Worm (Caenorhabditis elegans) whole organism, late embryonic: ENCODE data around the gene spds-1.

Source experiments
- C08G9.2 ChIP-seq: sonication (generic microtip); optimal IDR thresholded peaks from 2 replicates; lab custom pipeline; 2016; ENCODE audit warnings: mild to moderate bottlenecking, missing genetic modification characterization, moderate library complexity, missing compliant biosample characterization
- C38D4.7 ChIP-seq: fragments of 200-800 bp; sonication (Bioruptor generic); optimal IDR thresholded peaks from 2 replicates; lab custom pipeline; 2018; ENCODE audit warnings: mild to moderate bottlenecking, missing genetic modification characterization, moderate library complexity, missing compliant biosample characterization
- F13H6.1 ChIP-seq: sonication (generic microtip); optimal IDR thresholded peaks from 2 replicates; lab custom pipeline; 2016; ENCODE audit warnings: missing genetic modification characterization, missing compliant biosample characterization
- T23F11.4 ChIP-seq: fragments of 200-800 bp; sonication (Bioruptor generic); optimal IDR thresholded peaks from 2 replicates; lab custom pipeline; 2018; ENCODE audit warnings: mild to moderate bottlenecking, missing genetic modification characterization, missing compliant biosample characterization
- ahr-1 ChIP-seq: sonication (generic microtip); optimal IDR thresholded peaks from 2 replicates; lab custom pipeline; 2016; ENCODE audit warnings: missing genetic modification characterization, missing compliant biosample characterization
- ama-1 ChIP-seq: fragments of 150-350 bp; optimal IDR thresholded peaks from 2 replicates; lab custom pipeline; 2014
- ceh-14 ChIP-seq: sonication (generic microtip); optimal IDR thresholded peaks from 2 replicates; lab custom pipeline; 2016; ENCODE audit warnings: missing genotype, missing genetic modification characterization, missing compliant biosample characterization
- ceh-18 ChIP-seq: sonication (generic microtip); optimal IDR thresholded peaks from 2 replicates; lab custom pipeline; 2016; ENCODE audit warnings: missing genetic modification characterization, missing compliant biosample characterization
- ceh-22 ChIP-seq: sonication (generic microtip); optimal IDR thresholded peaks from 2 replicates; lab custom pipeline; 2017; ENCODE audit warnings: missing biosample characterization, missing genetic modification characterization
- ceh-24 ChIP-seq: sonication (generic microtip); optimal IDR thresholded peaks from 2 replicates; lab custom pipeline; 2016; ENCODE audit warnings: mild to moderate bottlenecking, missing genetic modification characterization, missing compliant biosample characterization
- ceh-30 ChIP-seq: fragments of 150-350 bp; optimal IDR thresholded peaks from 2 replicates; lab custom pipeline; 2014; ENCODE audit warnings: missing biosample characterization, missing genetic modification characterization
- ceh-31 ChIP-seq: sonication (generic microtip); optimal IDR thresholded peaks from 2 replicates; lab custom pipeline; 2016; ENCODE audit warnings: missing genetic modification characterization, missing compliant biosample characterization
- ceh-45 ChIP-seq: fragments of 200-800 bp; sonication (Bioruptor generic); IDR thresholded peaks from 2 replicates; pipeline ENCODE4 v1.3.6; 2022; ENCODE audit warnings: missing genetic modification reagents, missing genetic modification characterization, missing compliant biosample characterization
- ceh-48 ChIP-seq: sonication (generic microtip); optimal IDR thresholded peaks from 2 replicates; lab custom pipeline; 2016; ENCODE audit warnings: missing genetic modification characterization, inconsistent platforms, missing compliant biosample characterization
- ceh-9 ChIP-seq: sonication (generic microtip); optimal IDR thresholded peaks from 2 replicates; lab custom pipeline; 2016; ENCODE audit warnings: mild to moderate bottlenecking, missing genetic modification characterization, inconsistent platforms, missing compliant biosample characterization
- elt-2 ChIP-seq: sonication (generic microtip); optimal IDR thresholded peaks from 2 replicates; lab custom pipeline; 2016; ENCODE audit warnings: missing genetic modification reagents, missing genetic modification characterization, missing compliant biosample characterization
- fax-1 ChIP-seq: sonication (generic microtip); optimal IDR thresholded peaks from 2 replicates; lab custom pipeline; 2016; ENCODE audit warnings: missing genotype, missing genetic modification characterization, missing compliant biosample characterization
- fkh-10 ChIP-seq: fragments of 150-350 bp; optimal IDR thresholded peaks from 2 replicates; lab custom pipeline; 2014; ENCODE audit warnings: missing biosample characterization, missing genetic modification reagents, missing genetic modification characterization
- fkh-6 ChIP-seq: sonication (generic microtip); optimal IDR thresholded peaks from 2 replicates; lab custom pipeline; 2016; ENCODE audit warnings: missing genetic modification characterization, missing compliant biosample characterization
- hlh-30 ChIP-seq: sonication (generic microtip); optimal IDR thresholded peaks from 2 replicates; lab custom pipeline; 2017; ENCODE audit warnings: antibody characterized with exemption, missing genetic modification characterization, missing compliant biosample characterization; ENCODE audit not compliant: insufficient read depth
- hlh-6 ChIP-seq: sonication (generic microtip); optimal IDR thresholded peaks from 2 replicates; lab custom pipeline; 2016; ENCODE audit warnings: missing genotype, missing genetic modification characterization, missing compliant biosample characterization
- hlh-8 ChIP-seq: sonication (generic microtip); optimal IDR thresholded peaks from 2 replicates; lab custom pipeline; 2016; ENCODE audit warnings: missing genotype, missing genetic modification characterization, missing compliant biosample characterization
- madf-2 ChIP-seq: sonication (generic microtip); optimal IDR thresholded peaks from 2 replicates; lab custom pipeline; 2017; ENCODE audit warnings: missing genetic modification characterization, missing compliant biosample characterization
- nfya-1 ChIP-seq: sonication (generic microtip); optimal IDR thresholded peaks from 2 replicates; lab custom pipeline; 2017; ENCODE audit warnings: missing genetic modification characterization, mild to moderate bottlenecking, missing compliant biosample characterization, antibody characterized with exemption, moderate library complexity
- nhr-232 ChIP-seq: sonication (generic microtip); optimal IDR thresholded peaks from 2 replicates; lab custom pipeline; 2016; ENCODE audit warnings: missing genetic modification characterization, missing compliant biosample characterization
- odd-2 ChIP-seq: sonication (generic microtip); optimal IDR thresholded peaks from 2 replicates; lab custom pipeline; 2017; ENCODE audit warnings: antibody characterized with exemption, mild to moderate bottlenecking, missing genetic modification characterization, missing compliant biosample characterization
- pat-9 ChIP-seq: fragments of 200-800 bp; sonication (Bioruptor generic); optimal IDR thresholded peaks from 2 replicates; lab custom pipeline; 2018; ENCODE audit warnings: mild to moderate bottlenecking, missing genetic modification characterization, moderate library complexity, missing compliant biosample characterization
- pha-4 ChIP-seq: fragments of 150-350 bp; optimal IDR thresholded peaks from 2 replicates; lab custom pipeline; 2018; ENCODE audit warnings: missing biosample characterization, missing genetic modification reagents, missing genetic modification characterization
- pqm-1 ChIP-seq: sonication (generic microtip); optimal IDR thresholded peaks from 2 replicates; lab custom pipeline; 2016; ENCODE audit warnings: missing genetic modification characterization, missing compliant biosample characterization
- pros-1 ChIP-seq: fragments of 150-350 bp; optimal IDR thresholded peaks from 2 replicates; lab custom pipeline; 2014; ENCODE audit warnings: missing biosample characterization, missing genetic modification reagents, missing genetic modification characterization
- ref-2 ChIP-seq: sonication (generic microtip); optimal IDR thresholded peaks from 2 replicates; lab custom pipeline; 2016; ENCODE audit warnings: missing genetic modification characterization, missing compliant biosample characterization
- rnt-1 ChIP-seq: sonication (generic microtip); optimal IDR thresholded peaks from 2 replicates; lab custom pipeline; 2016; ENCODE audit warnings: missing genetic modification characterization, missing compliant biosample characterization
- sdc-2 ChIP-seq: sonication (generic microtip); optimal IDR thresholded peaks from 2 replicates; lab custom pipeline; 2016; ENCODE audit warnings: missing genotype, missing genetic modification characterization, missing compliant biosample characterization
- sox-2 ChIP-seq: fragments of 200-800 bp; sonication (Bioruptor generic); IDR thresholded peaks from 2 replicates; pipeline ENCODE4 v1.3.6; 2022; ENCODE audit warnings: missing genetic modification reagents, missing genetic modification characterization, missing compliant biosample characterization
- syd-9 ChIP-seq: sonication (generic microtip); optimal IDR thresholded peaks from 2 replicates; lab custom pipeline; 2016; ENCODE audit warnings: mild to moderate bottlenecking, missing genetic modification characterization, moderate library complexity, missing compliant biosample characterization
- tbx-2 ChIP-seq: sonication (generic microtip); optimal IDR thresholded peaks from 2 replicates; lab custom pipeline; 2016; ENCODE audit warnings: missing genetic modification characterization, missing compliant biosample characterization
- ttx-3 ChIP-seq: sonication (generic microtip); optimal IDR thresholded peaks from 2 replicates; lab custom pipeline; 2016; ENCODE audit warnings: missing genetic modification reagents, missing genetic modification characterization, missing compliant biosample characterization
- unc-42 ChIP-seq: sonication (generic microtip); optimal IDR thresholded peaks from 2 replicates; lab custom pipeline; 2016; ENCODE audit warnings: missing genotype, missing genetic modification characterization, missing compliant biosample characterization
- unc-55 ChIP-seq: sonication (generic microtip); optimal IDR thresholded peaks from 2 replicates; lab custom pipeline; 2017; ENCODE audit warnings: missing biosample characterization, missing genetic modification reagents, missing genetic modification characterization
- unc-86 ChIP-seq: sonication (generic microtip); optimal IDR thresholded peaks from 2 replicates; lab custom pipeline; 2016; ENCODE audit warnings: missing genetic modification characterization, missing compliant biosample characterization
- zip-5 ChIP-seq: sonication (generic microtip); optimal IDR thresholded peaks from 2 replicates; lab custom pipeline; 2016; ENCODE audit warnings: missing genetic modification characterization, missing compliant biosample characterization
- ztf-16 ChIP-seq: sonication (generic microtip); optimal IDR thresholded peaks from 2 replicates; lab custom pipeline; 2017; ENCODE audit warnings: missing genetic modification characterization, missing compliant biosample characterization

The spds-1 gene

DNA sequence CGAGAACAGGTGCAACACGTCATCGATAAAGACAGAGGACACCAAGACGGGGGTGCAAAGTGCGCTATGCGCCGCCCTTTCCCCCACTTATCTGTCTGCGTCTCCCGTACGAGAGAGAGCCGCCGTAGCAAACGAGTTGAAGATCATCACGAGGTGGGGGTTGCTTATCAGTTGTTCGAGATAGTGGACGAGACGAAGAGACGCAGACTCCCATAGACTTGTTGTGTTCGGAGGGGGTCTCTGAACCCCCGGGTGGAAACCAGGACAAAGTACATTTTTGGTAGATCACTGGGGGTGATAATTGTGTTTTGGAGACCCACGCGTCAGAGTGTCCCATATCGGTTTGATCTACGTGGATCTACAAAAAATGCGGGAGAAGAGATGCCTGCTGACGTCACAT is 7.9 kb upstream of the spds-1 start:
- TF ChIP-seq rnt-1 (tag; lab: Kevin White, UChicago): peak; percentile 55
- peak; percentile 13 for TF ChIP-seq unc-55
- TF ChIP-seq ceh-31 (tag; lab: Kevin White, UChicago): peak; percentile 40
- TF ChIP-seq syd-9 (tag; lab: Kevin White, UChicago): no peak
- peak; percentile 66 for TF ChIP-seq ceh-18
- TF ChIP-seq ceh-14 (tag; lab: Kevin White, UChicago): peak; percentile 21
- TF ChIP-seq pqm-1 (tag; lab: Kevin White, UChicago): peak; percentile 10
- TF ChIP-seq ref-2 (tag; lab: Kevin White, UChicago): peak; percentile 63
- TF ChIP-seq fax-1 (tag; lab: Kevin White, UChicago): no peak
- no peak for TF ChIP-seq C08G9.2
- TF ChIP-seq odd-2 (tag; lab: Kevin White, UChicago): peak; percentile 7
- TF ChIP-seq tbx-2 (tag; lab: Kevin White, UChicago): peak; percentile 71
- peak; percentile 77 for TF ChIP-seq hlh-6 (tag; lab: Kevin White, UChicago)
- TF ChIP-seq ceh-24 (tag; lab: Kevin White, UChicago): no peak
- peak; percentile 38 for TF ChIP-seq nfya-1 (tag; lab: Kevin White, UChicago)
- peak; percentile 34 for TF ChIP-seq madf-2 (tag; lab: Kevin White, UChicago)
- no peak for TF ChIP-seq fkh-10 (GFP tag; lab: Kevin White, UChicago)
- peak; percentile 72 for TF ChIP-seq elt-2 (tag; lab: Kevin White, UChicago)
- TF ChIP-seq hlh-30 (tag; lab: Kevin White, UChicago): peak; percentile 90

DNA sequence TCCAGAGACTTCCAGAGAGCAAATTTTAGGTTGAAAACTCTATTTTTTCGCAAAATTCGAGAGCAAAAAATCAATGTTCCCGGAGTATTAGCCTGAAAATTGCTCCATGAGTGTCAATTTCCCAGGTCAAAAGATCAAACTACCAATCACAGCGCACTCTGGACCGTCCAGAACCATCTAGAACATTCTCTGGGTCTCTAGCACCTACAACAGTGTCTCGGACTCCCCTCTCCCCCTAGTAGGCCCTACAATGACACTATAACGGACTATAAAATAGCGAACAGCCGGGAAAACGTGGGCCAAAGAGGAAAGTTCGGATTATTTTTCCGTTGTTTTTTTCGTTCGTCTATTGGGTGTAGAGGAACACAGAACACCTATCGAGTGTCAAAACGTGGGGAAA is 7.3 kb upstream of the spds-1 start:
- TF ChIP-seq ahr-1 (tag; lab: Kevin White, UChicago) (no peak), ztf-16 (no peak)

DNA sequence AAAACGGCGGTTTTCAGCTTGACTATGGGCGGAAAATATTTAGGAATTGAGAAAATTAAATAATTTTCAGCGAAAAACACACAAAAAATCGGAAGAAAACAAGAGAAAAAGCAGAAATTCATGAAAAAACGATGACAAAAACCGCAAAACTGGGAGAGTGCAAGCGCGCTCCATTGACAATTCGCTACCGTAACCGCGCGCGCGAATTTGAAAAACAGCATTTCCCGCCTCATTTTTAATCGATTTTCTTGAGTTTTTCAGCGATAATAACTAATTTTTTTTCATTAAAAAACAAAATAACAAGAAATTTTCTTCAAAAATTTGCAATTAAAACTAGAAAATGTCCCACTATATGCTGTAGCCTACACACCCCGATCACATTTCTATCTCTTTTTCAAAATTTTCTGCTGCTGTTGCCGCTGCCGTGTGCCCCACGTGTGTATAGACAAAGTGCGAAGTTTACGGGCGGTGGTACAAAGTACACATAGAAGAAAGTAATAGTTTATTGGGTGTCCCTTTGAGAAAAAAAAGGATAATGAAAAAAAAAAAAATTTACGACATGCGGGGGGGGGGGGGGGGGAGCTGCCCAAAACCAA is 6.7 kb upstream of the spds-1 start:
- TF ChIP-seq nfya-1 (tag; lab: Kevin White, UChicago): peak; percentile 2
- no peak for TF ChIP-seq ceh-30 (tag; lab: Kevin White, UChicago)
- no peak for TF ChIP-seq pat-9 (tag; lab: Kevin White, UChicago)
- TF ChIP-seq ceh-22 (tag; lab: Kevin White, UChicago): no peak
- no peak for TF ChIP-seq ama-1 (lab: Kevin White, UChicago)
- no peak for TF ChIP-seq F13H6.1 (tag; lab: Kevin White, UChicago)
- TF ChIP-seq rnt-1 (tag; lab: Kevin White, UChicago): peak; percentile 24

DNA sequence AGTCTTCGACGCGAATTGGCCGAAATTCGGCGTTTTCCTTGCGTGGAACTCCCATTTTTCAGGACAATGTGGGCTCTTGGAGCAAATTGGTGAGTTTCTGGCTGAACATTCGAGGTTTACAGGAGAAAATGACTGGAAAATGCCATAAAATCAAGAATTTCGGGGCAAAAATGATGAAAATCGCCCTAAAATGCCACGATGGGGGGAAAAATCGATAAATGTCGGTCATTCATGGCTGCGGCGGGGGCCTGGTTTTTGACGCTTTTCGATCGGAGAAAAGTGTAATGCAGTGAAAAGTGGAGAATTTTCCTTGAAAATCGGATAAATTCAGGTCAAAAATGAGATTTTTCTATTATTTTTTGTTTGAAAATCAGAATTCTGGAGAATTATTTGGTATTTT is 1.5 kb upstream of the spds-1 start, which contains the start of the genes Y46G5A.18 and Y46G5A.47:
Y46G5A.18 (minus strand) TSS at position 101 of the 400 bp plus-strand sequence.
Y46G5A.47 (minus strand) TSS at position 146 of the 400 bp plus-strand sequence.
- TF ChIP-seq sdc-2 (tag; lab: Kevin White, UChicago) (no peak), ceh-48 (tag; lab: Kevin White, UChicago) (peak; percentile 64)
- TF ChIP-seq, all 69 proteins: peak for 1

DNA sequence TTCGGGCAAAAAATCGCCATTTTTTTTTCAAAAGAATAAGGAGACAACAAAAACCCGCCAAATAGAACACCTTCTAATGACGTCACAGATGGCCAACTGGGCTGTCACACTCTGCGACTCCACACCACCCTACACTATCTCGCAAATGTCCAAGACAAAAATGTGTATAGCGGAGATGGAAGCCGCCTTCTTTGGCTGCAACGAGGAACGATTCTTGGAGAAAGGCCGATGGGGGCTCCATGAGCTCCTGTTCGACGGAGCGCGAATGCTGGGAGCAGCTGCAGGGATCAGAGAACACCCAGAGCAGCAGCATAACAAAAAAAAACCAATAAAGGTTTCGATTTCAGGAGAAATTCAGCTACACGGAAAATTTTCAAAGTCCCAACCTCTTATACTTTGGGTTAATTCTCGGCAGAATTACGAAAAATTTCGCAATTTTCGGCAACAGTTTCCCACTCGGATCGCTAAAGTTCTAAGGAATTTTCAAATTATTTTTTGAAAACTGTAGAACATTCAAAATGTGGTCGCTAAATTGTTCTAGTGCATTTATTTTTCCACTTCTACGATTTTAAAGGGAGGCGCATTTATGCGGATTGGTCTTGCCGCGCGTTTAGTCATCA is 824 bp upstream of the spds-1 start:
- TF ChIP-seq sdc-2 (tag; lab: Kevin White, UChicago): no peak
- no peak for TF ChIP-seq ttx-3 (tag; lab: Kevin White, UChicago)
- TF ChIP-seq hlh-8 (tag; lab: Kevin White, UChicago): no peak
- TF ChIP-seq sox-2 (GFP tag; lab: Robert Waterston, UW): peak; percentile 16; the same call in 1 of the 2 replicates
- no peak for TF ChIP-seq pha-4 (tag; lab: Kevin White, UChicago)
- TF ChIP-seq ceh-9 (tag; lab: Kevin White, UChicago): no peak
- no peak for TF ChIP-seq unc-86
- TF ChIP-seq fkh-6 (tag; lab: Kevin White, UChicago): no peak
- TF ChIP-seq ceh-31 (tag; lab: Kevin White, UChicago): peak; percentile 39
- peak; percentile 10 for TF ChIP-seq unc-42 (tag; lab: Kevin White, UChicago)
- TF ChIP-seq C38D4.7 (GFP tag; lab: Kevin White, UChicago): no peak
- no peak for TF ChIP-seq zip-5
- TF ChIP-seq hlh-6 (tag; lab: Kevin White, UChicago): peak; percentile 60
- no peak for TF ChIP-seq ceh-45 (GFP tag; lab: Robert Waterston, UW)
- peak; percentile 30 for TF ChIP-seq nfya-1 (tag; lab: Kevin White, UChicago)
- TF ChIP-seq pros-1: no peak
- no peak for TF ChIP-seq T23F11.4 (GFP tag; lab: Kevin White, UChicago)
- TF ChIP-seq ref-2 (tag; lab: Kevin White, UChicago): peak; percentile 51
- TF ChIP-seq nhr-232 (tag; lab: Kevin White, UChicago): no peak
